Worm (Caenorhabditis elegans) whole organism, L2 larva: ENCODE measurements around the gene Y54G2A.52.

Source experiments
- C34F6.9 ChIP-seq: fragments of 150-350 bp; optimal IDR thresholded peaks from 2 replicates; lab custom pipeline; 2014; ENCODE audit warnings: missing biosample characterization, missing genetic modification characterization
- F13H6.1 ChIP-seq: sonication (generic microtip); optimal IDR thresholded peaks from 2 replicates; lab custom pipeline; 2016; ENCODE audit warnings: missing genetic modification characterization, missing compliant biosample characterization
- Y55F3AM.14 ChIP-seq: fragments of 200-800 bp; sonication (Bioruptor generic); optimal IDR thresholded peaks from 2 replicates; lab custom pipeline; 2018; ENCODE audit warnings: mild to moderate bottlenecking, missing genetic modification characterization, missing compliant biosample characterization
- alr-1 ChIP-seq: fragments of 150-350 bp; optimal IDR thresholded peaks from 2 replicates; lab custom pipeline; 2014; ENCODE audit warnings: missing biosample characterization, missing genetic modification characterization
- blmp-1 ChIP-seq: sonication (generic microtip); optimal IDR thresholded peaks from 2 replicates; lab custom pipeline; 2017; ENCODE audit warnings: missing genetic modification characterization, mild to moderate bottlenecking, missing compliant biosample characterization, antibody characterized with exemption, moderate library complexity; ENCODE audit not compliant: insufficient read depth
- crh-2 ChIP-seq: sonication (generic microtip); optimal IDR thresholded peaks from 2 replicates; lab custom pipeline; 2017; ENCODE audit warnings: missing biosample characterization, missing genetic modification characterization
- dmd-4 ChIP-seq: sonication (generic microtip); optimal IDR thresholded peaks from 2 replicates; lab custom pipeline; 2017; ENCODE audit warnings: missing biosample characterization, missing genetic modification characterization
- egl-27 ChIP-seq: sonication (generic microtip); optimal IDR thresholded peaks from 3 replicates; lab custom pipeline; 2017; ENCODE audit warnings: missing biosample characterization, missing genetic modification reagents, missing genetic modification characterization
- elt-1 ChIP-seq: fragments of 150-350 bp; optimal IDR thresholded peaks from 2 replicates; lab custom pipeline; 2014; ENCODE audit warnings: missing biosample characterization, missing genetic modification characterization
- elt-3 ChIP-seq: sonication (generic microtip); optimal IDR thresholded peaks from 2 replicates; lab custom pipeline; 2017; ENCODE audit warnings: missing biosample characterization, missing genetic modification characterization
- fos-1 ChIP-seq: fragments of 150-350 bp; optimal IDR thresholded peaks from 2 replicates; lab custom pipeline; 2014; ENCODE audit warnings: missing biosample characterization, missing genetic modification characterization
- gmeb-1 ChIP-seq: fragments of 150-350 bp; optimal IDR thresholded peaks from 2 replicates; lab custom pipeline; 2014; ENCODE audit warnings: missing biosample characterization, missing genetic modification characterization
- lin-11 ChIP-seq: fragments of 150-350 bp; sonication (generic microtip); optimal IDR thresholded peaks from 2 replicates; lab custom pipeline; 2014; ENCODE audit warnings: missing biosample characterization, missing genetic modification characterization, inconsistent platforms, mixed read lengths
- lin-13 ChIP-seq: fragments of 150-350 bp; optimal IDR thresholded peaks from 2 replicates; lab custom pipeline; 2014; ENCODE audit warnings: missing biosample characterization, missing genetic modification reagents, missing genetic modification characterization
- lsy-2 ChIP-seq, 2 experiments: fragments of 150-350 bp in 1 of 2; sonication (generic microtip) in 1 of 2; optimal IDR thresholded peaks; 2 replicates each; lab custom pipeline; 2014 to 2017; ENCODE audit warnings: missing biosample characterization in 2 of 2, missing genetic modification characterization in 2 of 2
- mab-5 ChIP-seq: fragments of 150-350 bp; optimal IDR thresholded peaks from 2 replicates; lab custom pipeline; 2014; ENCODE audit warnings: missing biosample characterization, missing genetic modification characterization
- mdl-1 ChIP-seq, 2 experiments: fragments of 150-350 bp in 1 of 2; sonication (generic microtip) in 1 of 2; optimal IDR thresholded peaks; 2 replicates each; lab custom pipeline; 2017; ENCODE audit warnings: missing biosample characterization in 2 of 2, missing genetic modification characterization in 2 of 2
- nhr-11 ChIP-seq: fragments of 150-350 bp; optimal IDR thresholded peaks from 2 replicates; lab custom pipeline; 2014; ENCODE audit warnings: missing biosample characterization, missing genetic modification characterization
- nhr-12 ChIP-seq: fragments of 150-350 bp; optimal IDR thresholded peaks from 2 replicates; lab custom pipeline; 2014; ENCODE audit warnings: missing biosample characterization, missing genetic modification characterization
- nhr-129 ChIP-seq: fragments of 150-350 bp; optimal IDR thresholded peaks from 2 replicates; lab custom pipeline; 2014; ENCODE audit warnings: missing biosample characterization, missing genetic modification characterization
- nhr-21 ChIP-seq: fragments of 150-350 bp; optimal IDR thresholded peaks from 2 replicates; lab custom pipeline; 2014; ENCODE audit warnings: missing biosample characterization, missing genetic modification characterization
- nhr-23 ChIP-seq: fragments of 150-350 bp; optimal IDR thresholded peaks from 2 replicates; lab custom pipeline; 2014; ENCODE audit warnings: missing biosample characterization, missing genetic modification reagents, missing genetic modification characterization
- nhr-77 ChIP-seq: fragments of 150-350 bp; optimal IDR thresholded peaks from 2 replicates; lab custom pipeline; 2014; ENCODE audit warnings: missing biosample characterization, missing genetic modification characterization
- peb-1 ChIP-seq: fragments of 150-350 bp; optimal IDR thresholded peaks from 2 replicates; lab custom pipeline; 2014; ENCODE audit warnings: missing biosample characterization, missing genetic modification characterization
- sem-4 ChIP-seq: fragments of 150-350 bp; optimal IDR thresholded peaks from 2 replicates; lab custom pipeline; 2014; ENCODE audit warnings: missing biosample characterization, missing genetic modification reagents, missing genetic modification characterization
- sma-9 ChIP-seq, 2 experiments: fragments of 150-350 bp in 1 of 2; sonication (generic microtip) in 1 of 2; optimal IDR thresholded peaks; 2 replicates each; lab custom pipeline; 2014 to 2016; ENCODE audit warnings: missing genetic modification characterization in 2 of 2, mild to moderate bottlenecking in 1 of 2, missing biosample characterization in 1 of 2, missing compliant biosample characterization in 1 of 2, missing genetic modification reagents in 1 of 2, moderate library complexity in 1 of 2
- unc-39 ChIP-seq: fragments of 150-350 bp; optimal IDR thresholded peaks from 2 replicates; lab custom pipeline; 2014; ENCODE audit warnings: missing biosample characterization, missing genetic modification characterization
- unc-55 ChIP-seq: fragments of 150-350 bp; sonication (generic microtip); optimal IDR thresholded peaks from 3 replicates; lab custom pipeline; 2014; ENCODE audit warnings: missing biosample characterization, missing genetic modification reagents, missing genetic modification characterization
- unc-62 ChIP-seq: fragments of 150-350 bp; optimal IDR thresholded peaks from 2 replicates; lab custom pipeline; 2014; ENCODE audit warnings: missing biosample characterization, missing genetic modification reagents, missing genetic modification characterization
- zag-1 ChIP-seq: fragments of 150-350 bp; optimal IDR thresholded peaks from 2 replicates; lab custom pipeline; 2014; ENCODE audit warnings: missing biosample characterization, missing genetic modification characterization
- ztf-11 ChIP-seq: sonication (generic microtip); optimal IDR thresholded peaks from 2 replicates; lab custom pipeline; 2017; ENCODE audit warnings: missing biosample characterization, missing genetic modification characterization
- ztf-4 ChIP-seq: fragments of 150-350 bp; optimal IDR thresholded peaks from 2 replicates; lab custom pipeline; 2014; ENCODE audit warnings: missing biosample characterization, missing genetic modification characterization

Y54G2A.52 gene

ce11 chrIV:2798339-2798738 lies at the start of gene Y54G2A.52:
Y54G2A.52 (minus strand) TSS chrIV:2798686.
- TF ChIP-seq elt-1 (tag; lab: Kevin White, UChicago) (no peak), ztf-4 (tag; lab: Kevin White, UChicago) (no peak), gmeb-1 (peak; percentile 7), crh-2 (tag; lab: Kevin White, UChicago) (peak; percentile 36), nhr-129 (tag; lab: Kevin White, UChicago) (peak; percentile 11), fos-1 (tag; lab: Kevin White, UChicago) (peak; percentile 79)

DNA sequence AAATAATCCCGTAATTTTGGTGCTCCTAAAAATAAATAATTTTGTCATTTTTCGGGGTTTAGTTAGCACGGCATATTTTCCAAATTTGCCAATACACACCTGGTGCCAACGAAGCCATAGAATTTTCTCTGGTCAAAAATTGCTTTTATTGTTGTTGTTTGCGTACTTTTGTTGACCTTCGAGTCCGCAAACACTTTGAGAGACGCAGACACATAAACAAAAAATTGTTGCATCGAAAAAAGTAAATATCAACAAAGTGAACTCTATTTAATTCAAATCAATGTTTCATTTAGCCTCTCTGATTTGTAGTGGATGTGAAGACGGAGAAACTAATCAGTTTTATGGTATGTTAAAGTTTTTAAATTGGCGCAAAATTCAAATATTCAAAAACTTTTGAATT lies 47.8 kb upstream of the Y54G2A.52 start, which contains the start of gene Y54G2A.40:
Y54G2A.40 (plus strand) TSS at position 213 of the 400 bp plus-strand sequence.
- TF ChIP-seq mab-5 (tag; lab: Kevin White, UChicago) (no peak), unc-55 (GFP tag; lab: Kevin White, UChicago) (peak; percentile 56), sem-4 (no peak), unc-62 (GFP tag; lab: Kevin White, UChicago) (no peak), Y55F3AM.14 (GFP tag; lab: Kevin White, UChicago) (no peak), nhr-21 (tag; lab: Kevin White, UChicago) (no peak), elt-3 (no peak), sma-9 (GFP tag; optimal IDR thresholded peaks at IDR 0.05; lab: Kevin White, UChicago) (no peak), sma-9 (tag; optimal IDR thresholded peaks at IDR 0.05; lab: Kevin White, UChicago) (no peak), lsy-2 (tag; optimal IDR thresholded peaks at IDR 0.05; lab: Kevin White, UChicago) (peak in 1 of 2 experiments; percentile 72), nhr-11 (no peak), unc-39 (no peak), peb-1 (tag; lab: Kevin White, UChicago) (no peak), C34F6.9 (tag; lab: Kevin White, UChicago) (peak; percentile 46), dmd-4 (tag; lab: Kevin White, UChicago) (no peak), mdl-1 (tag; optimal IDR thresholded peaks at IDR 0.05; lab: Kevin White, UChicago) (no peak), nhr-129 (tag; lab: Kevin White, UChicago) (no peak), F13H6.1 (tag; lab: Kevin White, UChicago) (no peak), ztf-4 (tag; lab: Kevin White, UChicago) (no peak), ztf-11 (tag; lab: Kevin White, UChicago) (no peak), zag-1 (tag; lab: Kevin White, UChicago) (no peak), lin-13 (peak; percentile 10), egl-27 (tag; lab: Kevin White, UChicago) (no peak), alr-1 (tag; lab: Kevin White, UChicago) (no peak)

ce11 chrIV:2843882-2844281 lies 45.4 kb upstream of the Y54G2A.52 start, which contains the start of gene Y54G2A.15:
Y54G2A.15 (minus strand) TSS chrIV:2843982.
- TF ChIP-seq lin-11 (tag; lab: Kevin White, UChicago), result no peak
- no peak for TF ChIP-seq elt-3
- no peak for TF ChIP-seq mdl-1 (tag; optimal IDR thresholded peaks at IDR 0.05; lab: Kevin White, UChicago)
- TF ChIP-seq nhr-12 (tag; lab: Kevin White, UChicago), result no peak
- TF ChIP-seq C34F6.9 (tag; lab: Kevin White, UChicago), result no peak
- no peak for TF ChIP-seq nhr-23

DNA sequence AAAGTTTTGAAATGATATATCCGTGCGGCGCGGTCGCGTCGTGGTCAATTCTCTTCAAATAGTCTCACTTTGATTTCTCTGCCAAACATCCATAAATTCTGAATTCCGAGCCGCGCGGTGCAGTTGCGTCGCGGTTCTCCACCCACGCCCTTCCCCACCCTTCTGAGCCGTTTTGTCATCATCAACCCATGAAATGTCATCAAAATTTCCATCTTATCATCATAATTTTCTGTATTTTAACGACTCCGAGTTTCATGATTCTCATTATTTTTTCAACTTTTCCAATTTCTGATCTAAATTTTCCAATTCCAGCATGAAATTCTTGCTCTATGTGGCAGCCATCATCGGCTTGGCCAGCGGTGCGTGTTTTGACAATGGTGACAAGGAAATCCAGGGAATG lies 43.7 kb upstream of the Y54G2A.52 start, which contains the start of gene clec-84:
clec-84 (plus strand) TSS at position 301 of the 400 bp plus-strand sequence.
- TF ChIP-seq nhr-77 (tag; lab: Kevin White, UChicago), result no peak
- no peak for TF ChIP-seq unc-62 (GFP tag; lab: Kevin White, UChicago)
- TF ChIP-seq alr-1 (tag; lab: Kevin White, UChicago), result no peak
- TF ChIP-seq peb-1 (tag; lab: Kevin White, UChicago), result no peak
- TF ChIP-seq lin-13, result no peak
- TF ChIP-seq dmd-4 (tag; lab: Kevin White, UChicago), result no peak
- no peak for TF ChIP-seq blmp-1

ce11 chrIV:2841260-2841659 lies 42.8 kb upstream of the Y54G2A.52 start, which contains the start of gene clec-83:
clec-83 (minus strand) TSS chrIV:2841472.
- no peak for TF ChIP-seq crh-2 (tag; lab: Kevin White, UChicago)
- no peak for TF ChIP-seq gmeb-1
- TF ChIP-seq nhr-23, result no peak
- TF ChIP-seq lin-11 (tag; lab: Kevin White, UChicago), result no peak
- no peak for TF ChIP-seq ztf-11 (tag; lab: Kevin White, UChicago)
- TF ChIP-seq fos-1 (tag; lab: Kevin White, UChicago), result peak; percentile 39
- TF ChIP-seq unc-62 (GFP tag; lab: Kevin White, UChicago), result no peak
- no peak for TF ChIP-seq nhr-129 (tag; lab: Kevin White, UChicago)
